Fruit fly (Drosophila melanogaster) whole organism, adult: ENCODE results near the gene CG17186.

ENCODE experiments used
- CG11617 ChIP-seq: fragments of 200-800 bp; sonication (Bioruptor generic); optimal IDR thresholded peaks from 2 replicates; lab custom pipeline; 2017; ENCODE audit warnings: mild to moderate bottlenecking, missing biosample characterization, missing genetic modification reagents, missing genetic modification characterization
- CG12768 ChIP-seq: fragments of 200-800 bp; sonication (Bioruptor generic); optimal IDR thresholded peaks from 2 replicates; lab custom pipeline; 2017; ENCODE audit warnings: missing biosample characterization, missing genetic modification characterization, mild to moderate bottlenecking, moderate library complexity, missing genetic modification reagents
- CG1620 ChIP-seq: fragments of 200-800 bp; sonication (Bioruptor generic); optimal IDR thresholded peaks from 2 replicates; lab custom pipeline; 2016; ENCODE audit warnings: missing biosample characterization, missing genetic modification characterization
- CG33017 ChIP-seq: fragments of 200-800 bp; sonication (Bioruptor generic); optimal IDR thresholded peaks from 2 replicates; lab custom pipeline; 2018; ENCODE audit warnings: missing biosample characterization, mild to moderate bottlenecking, missing genetic modification characterization, moderate library complexity
- Clk ChIP-seq: fragments of 200-800 bp; sonication (Bioruptor generic); optimal IDR thresholded peaks from 2 replicates; lab custom pipeline; 2017; ENCODE audit warnings: missing biosample characterization, missing genetic modification characterization
- Mnt ChIP-seq: fragments of 200-800 bp; sonication (Bioruptor generic); optimal IDR thresholded peaks from 2 replicates; lab custom pipeline; 2016; ENCODE audit warnings: missing biosample characterization, mild to moderate bottlenecking, missing genetic modification characterization
- bab1 ChIP-seq: fragments of 200-800 bp; sonication (Bioruptor generic); optimal IDR thresholded peaks from 3 replicates; lab custom pipeline; 2019; ENCODE audit warnings: missing biosample characterization, mild to moderate bottlenecking, missing genetic modification characterization, moderate library complexity
- cnc ChIP-seq, 2 experiments: fragments of >200 bp; optimal IDR thresholded peaks; 2 replicates each; lab custom pipeline; 2017
- kay ChIP-seq: fragments of 200-800 bp; sonication (Bioruptor generic); peaks from one replicate; lab custom pipeline; 2016; ENCODE audit warnings: missing biosample characterization, missing genetic modification characterization, borderline replicate concordance
- ovo ChIP-seq: fragments of 200-800 bp; sonication (Bioruptor generic); optimal IDR thresholded peaks from 2 replicates; lab custom pipeline; 2016; ENCODE audit warnings: missing biosample characterization, missing genetic modification characterization
- tj ChIP-seq: fragments of 200-800 bp; sonication (Bioruptor generic); optimal IDR thresholded peaks from 3 replicates; lab custom pipeline; 2017; ENCODE audit warnings: missing biosample characterization, mild to moderate bottlenecking, missing genetic modification characterization, moderate library complexity

DNA sequence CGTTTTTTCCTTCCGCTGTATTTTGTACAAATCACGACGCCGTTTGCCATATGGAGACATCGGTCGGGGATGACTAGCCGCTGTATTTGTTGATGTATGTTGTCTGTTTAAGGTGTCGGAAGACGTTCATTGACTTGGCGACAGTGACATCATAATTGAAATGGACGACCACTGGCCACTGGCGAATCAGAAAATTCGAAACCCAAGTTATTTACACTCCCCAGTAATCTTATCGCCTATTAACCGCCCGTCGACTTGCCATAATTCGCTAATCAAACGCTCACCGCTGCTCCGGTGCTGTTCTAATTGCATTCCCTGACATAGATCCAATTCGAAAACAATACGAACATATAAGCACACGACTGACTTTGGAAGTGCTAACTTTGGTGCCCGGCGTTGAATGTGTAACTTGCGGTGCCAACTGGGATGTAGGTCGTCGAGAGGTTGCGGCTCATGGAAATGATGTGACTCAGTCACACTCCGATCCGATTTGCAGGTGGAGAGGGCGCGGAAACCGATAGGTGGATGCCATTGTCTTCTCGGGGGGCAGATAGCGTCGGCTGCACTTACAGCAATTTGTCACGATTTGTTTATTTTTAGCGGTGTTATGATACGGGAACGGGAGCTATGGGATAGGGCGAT is 32.3 kb upstream of the CG17186 start:
- no peak for TF ChIP-seq Clk
- TF ChIP-seq kay (GFP tag; lab: Kevin White, UChicago), result no peak
- TF ChIP-seq cnc (optimal IDR thresholded peaks at IDR 0.05; lab: Kevin White, UChicago), result no peak
- no peak for TF ChIP-seq ovo (GFP tag; lab: Kevin White, UChicago)
- TF ChIP-seq CG33017 (tag; lab: Kevin White, UChicago), result no peak
- TF ChIP-seq Mnt, result no peak
- no peak for TF ChIP-seq CG1620
- no peak for TF ChIP-seq CG12768 (GFP tag; lab: Kevin White, UChicago)
- TF ChIP-seq tj, result no peak
- TF ChIP-seq bab1 (GFP tag; lab: Kevin White, UChicago), result no peak
- no peak for TF ChIP-seq CG11617 (GFP tag; lab: Kevin White, UChicago)
